Fruit fly (Drosophila melanogaster) Kc167 (cell line): ENCODE data around the gene Mipp1.

Experiments used
- Myc ChIP-seq: fragments of >200 bp; optimal IDR thresholded peaks from 2 replicates; lab custom pipeline; 2017; ENCODE audit warnings: missing external identifiers
- Sin3A ChIP-seq: fragments of >200 bp; optimal IDR thresholded peaks from 2 replicates; lab custom pipeline; 2018; ENCODE audit warnings: missing external identifiers
- h ChIP-seq: fragments of >200 bp; optimal IDR thresholded peaks from 3 replicates; lab custom pipeline; 2018; ENCODE audit warnings: missing external identifiers
- insv ChIP-seq: fragments of >200 bp; optimal IDR thresholded peaks from 3 replicates; lab custom pipeline; 2018; ENCODE audit warnings: missing external identifiers
- psq ChIP-seq: fragments of >200 bp; optimal IDR thresholded peaks from 2 replicates; lab custom pipeline; 2017; ENCODE audit warnings: missing external identifiers
- ttk ChIP-seq: sonication (Bioruptor generic); optimal IDR thresholded peaks from 2 replicates; lab custom pipeline; 2017; ENCODE audit warnings: missing external identifiers

The Mipp1 gene

DNA sequence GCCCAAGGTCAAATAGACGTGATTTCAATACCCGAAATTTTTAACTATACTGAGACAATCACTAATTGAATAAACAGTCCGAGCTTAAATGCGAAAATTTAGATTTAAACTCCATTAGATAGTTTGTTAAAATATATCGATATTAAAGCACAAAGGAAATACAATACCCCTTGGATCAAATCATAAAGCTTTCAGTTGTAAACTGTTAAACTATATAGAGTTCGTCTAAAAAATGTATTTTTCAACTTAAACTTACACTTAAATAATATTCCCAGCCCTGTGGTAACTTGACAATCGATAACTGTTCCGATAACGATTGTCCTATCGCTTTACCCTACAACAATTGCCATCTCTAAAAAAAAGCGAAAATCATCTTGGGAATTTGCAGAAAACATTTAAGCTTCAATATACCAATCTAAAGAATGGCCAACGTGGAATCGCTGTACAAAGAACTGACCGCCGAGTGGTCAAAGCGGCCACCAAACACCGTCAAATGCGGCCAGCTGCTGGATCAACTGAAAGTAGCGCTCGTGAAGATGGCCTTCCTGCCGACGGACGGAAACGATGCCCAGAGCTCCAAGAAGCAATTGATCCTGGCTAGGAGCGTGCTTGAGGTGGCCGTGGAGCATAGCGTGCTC lies 9.7 kb upstream of the Mipp1 start, which contains the start of gene Rpn12:
Gene Rpn12, plus strand, starts transcription at position 351 of the 638 bp plus-strand sequence.
- TF ChIP-seq insv (lab: Kevin White, UChicago) (no peak), ttk (lab: Kevin White, UChicago) (no peak), Sin3A (lab: Kevin White, UChicago) (no peak), Myc (no peak), psq (lab: Kevin White, UChicago) (no peak), h (no peak)

DNA sequence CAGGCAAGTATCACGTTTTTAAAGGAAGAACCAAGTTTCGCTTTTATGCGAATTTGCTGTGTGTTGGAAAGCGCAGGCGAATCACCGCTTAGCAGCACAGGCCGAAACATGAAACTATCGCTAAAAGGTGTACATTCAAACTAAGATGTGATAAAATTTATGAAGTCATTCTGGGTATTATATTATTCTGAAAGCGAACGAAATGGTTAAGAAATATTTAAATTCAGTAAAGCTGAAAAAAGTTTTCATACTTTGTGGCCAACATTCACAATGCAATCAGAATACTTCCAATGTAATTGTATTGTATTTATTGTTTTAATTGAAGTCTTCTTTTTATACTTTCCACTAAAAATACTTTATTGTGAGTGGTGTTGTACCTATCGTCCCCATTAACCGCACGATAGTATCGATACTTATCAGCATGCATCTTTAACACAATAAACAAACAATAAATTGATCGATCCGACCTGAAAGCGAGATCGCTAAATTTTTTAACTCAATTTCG lies 8.1 kb upstream of the Mipp1 start, which contains the start of gene Smn:
Gene Smn, minus strand, starts transcription at position 347 of the 505 bp plus-strand sequence.
- TF ChIP-seq ttk (lab: Kevin White, UChicago) (no peak), h (no peak), Sin3A (lab: Kevin White, UChicago) (no peak), psq (lab: Kevin White, UChicago) (no peak), insv (lab: Kevin White, UChicago) (no peak), Myc (no peak)

DNA sequence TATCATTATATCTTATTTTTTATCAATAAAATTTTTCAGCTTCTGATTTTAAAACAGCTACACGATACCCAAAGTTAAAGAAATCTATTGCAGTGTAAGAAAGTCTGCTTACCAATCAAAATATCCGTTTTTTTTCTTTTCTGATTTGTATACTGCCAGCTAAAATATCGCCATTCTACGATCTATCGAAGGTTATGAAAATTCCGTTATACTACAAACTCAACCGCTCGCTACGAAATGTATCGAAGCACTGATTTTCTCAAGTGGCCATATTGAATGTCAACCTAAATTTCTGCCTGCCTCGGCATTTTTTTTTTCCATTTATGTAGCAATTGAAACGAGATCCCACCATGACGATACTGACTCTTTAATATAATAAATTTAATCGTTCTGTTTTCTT lies 6.9 kb upstream of the Mipp1 start, which contains the start of gene nxf2:
Gene nxf2, minus strand, starts transcription at position 258 of the 400 bp plus-strand sequence.
- TF ChIP-seq Myc (no peak), psq (lab: Kevin White, UChicago) (no peak), h (no peak), ttk (lab: Kevin White, UChicago) (no peak), insv (lab: Kevin White, UChicago) (no peak), Sin3A (lab: Kevin White, UChicago) (no peak)

DNA sequence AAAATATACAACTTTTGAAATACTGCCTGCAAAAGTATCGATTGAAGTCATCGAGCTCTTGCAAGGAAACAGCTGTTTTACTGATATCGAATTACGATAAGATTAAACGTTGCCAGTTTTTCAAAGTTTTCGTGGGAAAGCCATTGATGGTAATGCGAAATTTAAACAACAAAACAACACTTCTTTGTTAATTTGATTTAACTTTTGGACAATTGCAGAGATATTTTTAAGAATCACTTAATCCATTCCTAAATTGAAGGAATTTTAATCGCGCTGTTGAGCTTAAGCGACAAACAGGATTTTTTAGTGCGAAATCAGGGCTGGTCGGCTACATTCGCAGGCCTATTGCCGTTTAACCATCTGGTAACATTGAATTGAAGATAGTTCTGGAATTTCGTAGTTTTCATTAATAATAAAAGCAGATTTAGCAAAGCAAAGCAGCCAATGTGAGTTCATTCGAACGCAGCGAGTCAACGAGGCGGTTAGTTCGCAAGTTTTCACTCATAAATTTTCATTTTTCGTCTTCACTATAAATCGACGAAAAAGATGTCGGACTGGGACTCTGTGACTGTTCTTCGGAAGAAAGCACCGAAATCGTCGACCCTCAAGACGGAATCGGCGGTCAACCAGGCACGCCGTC lies 1.3 kb upstream of the Mipp1 start, which contains the start of gene mbf1:
Gene mbf1, plus strand, starts transcription at position 130 of the 640 bp plus-strand sequence.
- TF ChIP-seq ttk (lab: Kevin White, UChicago) (no peak), psq (lab: Kevin White, UChicago) (no peak), insv (lab: Kevin White, UChicago) (no peak)

DNA sequence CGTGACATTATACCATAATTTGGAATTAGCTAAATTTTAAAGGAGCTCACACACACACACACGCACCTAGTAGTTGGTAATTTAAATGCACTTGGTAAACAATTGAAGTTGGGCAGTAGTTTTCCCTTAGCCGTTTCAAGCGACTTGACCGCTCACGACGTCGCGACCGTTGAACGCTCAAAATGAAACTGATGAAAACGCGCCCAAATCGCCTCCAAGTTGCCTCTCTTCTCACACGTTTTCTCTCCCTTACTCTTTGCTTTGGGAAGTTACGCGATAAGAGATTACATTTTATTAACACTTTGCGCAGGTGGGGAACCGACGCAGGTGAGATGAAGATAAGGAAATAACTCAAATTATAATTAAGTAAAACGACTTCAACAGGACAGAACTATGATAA lies 926 bp downstream of the Mipp1 start:
- TF ChIP-seq psq (lab: Kevin White, UChicago) (no peak), Myc (no peak), ttk (lab: Kevin White, UChicago) (no peak), h (no peak), Sin3A (lab: Kevin White, UChicago) (no peak), insv (lab: Kevin White, UChicago) (no peak)

- TF ChIP-seq ttk (lab: Kevin White, UChicago) (no peak), Sin3A (lab: Kevin White, UChicago) (no peak), insv (lab: Kevin White, UChicago) (no peak), Myc (no peak), h (no peak), psq (lab: Kevin White, UChicago) (no peak)
Measured at dm6 chr3L:16571739-16572063, 1.4 kb downstream of the Mipp1 start.

DNA sequence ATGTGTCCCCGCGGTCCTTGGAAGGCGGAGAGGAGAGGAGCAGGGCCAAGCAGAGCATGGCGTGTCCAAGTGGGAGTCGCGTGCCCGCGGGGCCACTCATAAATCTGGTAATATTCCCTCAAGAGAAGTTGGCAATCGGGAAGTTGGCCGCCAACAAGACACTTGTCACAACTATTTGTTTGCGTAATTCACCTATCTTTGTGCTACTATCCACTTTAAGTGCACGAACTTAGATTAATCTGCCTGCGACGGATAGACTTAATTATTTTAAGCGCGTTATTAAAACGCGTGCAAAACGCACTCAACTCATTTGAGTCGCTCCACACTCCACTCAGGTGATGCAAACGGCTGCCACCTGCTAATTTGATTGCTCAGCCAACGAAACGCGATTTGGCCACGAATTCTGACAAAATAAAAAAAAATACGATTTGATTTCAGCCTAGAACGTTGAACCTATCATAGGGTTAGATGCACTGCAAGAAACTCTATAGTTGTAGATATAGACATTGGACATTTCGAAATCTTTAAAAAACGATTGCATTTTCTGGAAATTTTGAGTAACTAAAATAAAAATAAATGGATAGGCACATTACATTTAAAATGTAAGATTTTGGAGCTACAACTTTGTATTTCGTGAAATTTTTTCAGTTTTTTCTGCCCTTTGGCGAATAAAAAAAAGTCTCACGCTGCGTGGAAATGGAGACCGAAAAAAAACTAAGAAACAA lies 2.0 kb downstream of the Mipp1 start:
- no peak for TF ChIP-seq ttk (lab: Kevin White, UChicago)
- no peak for TF ChIP-seq insv (lab: Kevin White, UChicago)

- TF ChIP-seq Sin3A (lab: Kevin White, UChicago) (no peak), insv (lab: Kevin White, UChicago) (no peak), psq (lab: Kevin White, UChicago) (no peak), h (no peak), Myc (no peak), ttk (lab: Kevin White, UChicago) (no peak)
Measured at dm6 chr3L:16569456-16569855, 3.7 kb downstream of the Mipp1 start.

- no peak for TF ChIP-seq insv (lab: Kevin White, UChicago)
- no peak for TF ChIP-seq ttk (lab: Kevin White, UChicago)
- no peak for TF ChIP-seq Myc
- TF ChIP-seq Sin3A (lab: Kevin White, UChicago) = no peak
- no peak for TF ChIP-seq psq (lab: Kevin White, UChicago)
- no peak for TF ChIP-seq h
Measured at dm6 chr3L:16567495-16567894, 5.6 kb downstream of the Mipp1 start.

DNA sequence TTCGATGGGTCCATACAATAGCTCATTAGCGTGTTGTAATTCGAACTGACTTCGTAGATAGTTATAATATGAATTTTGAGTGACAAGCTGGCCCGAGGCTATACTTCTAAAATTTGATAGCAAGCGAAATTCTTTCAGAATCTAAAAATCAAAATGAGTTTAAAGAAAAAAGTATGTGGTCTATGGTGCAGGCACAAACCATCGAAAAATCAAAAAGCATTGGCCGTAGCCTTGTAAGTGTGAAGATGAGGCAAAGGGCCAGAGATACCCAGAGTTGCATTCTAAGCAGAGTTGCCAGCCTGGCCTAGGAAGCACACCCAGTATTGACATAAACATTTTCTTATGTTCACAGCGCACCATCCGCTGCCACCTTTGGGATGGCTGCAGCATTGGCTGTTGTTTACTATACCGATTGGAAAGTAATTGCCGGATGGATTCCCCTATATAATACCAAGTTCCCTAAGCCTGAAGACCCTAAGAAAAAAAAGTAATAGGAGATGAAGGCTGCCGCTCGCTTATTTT lies 6.4 kb downstream of the Mipp1 start, which contains the start of gene UQCR-6.4L:
Gene UQCR-6.4L, plus strand, starts transcription at position 51 of the 522 bp plus-strand sequence.
- TF ChIP-seq h (no peak), ttk (lab: Kevin White, UChicago) (no peak), insv (lab: Kevin White, UChicago) (no peak), psq (lab: Kevin White, UChicago) (no peak), Myc (no peak), Sin3A (lab: Kevin White, UChicago) (no peak)

dm6 chr3L:16566093-16566492 lies 7.0 kb downstream of the Mipp1 start:
- TF ChIP-seq psq (lab: Kevin White, UChicago) (no peak), ttk (lab: Kevin White, UChicago) (no peak), Myc (no peak), h (no peak), insv (lab: Kevin White, UChicago) (no peak), Sin3A (lab: Kevin White, UChicago) (no peak)
